Fruit fly (Drosophila melanogaster): ENCODE data around the gene Setd3.
A peak's percentile ranks its signal among the peaks of the same experiment; 100 is the strongest.

Gene Setd3

dm6 chrX:6998492-6998852, 29.9 kb upstream of the Setd3 start, which contains the start of gene Inx2 (continued):
- TF ChIP-seq CG2202 (tag; optimal IDR thresholded peaks at IDR 0.05) = no peak
- no peak for TF ChIP-seq tin (GFP tag; optimal IDR thresholded peaks at IDR 0.05)
- TF ChIP-seq ind (GFP tag; optimal IDR thresholded peaks at IDR 0.05) = no peak
- peak; percentile 63; the same call in 2 of the 3 replicates for TF ChIP-seq sr (GFP tag; IDR thresholded peaks at IDR 0.05)
- TF ChIP-seq ranshi (GFP tag; IDR thresholded peaks at IDR 0.05) = no peak; the same call in 1 of the 2 replicates
- no peak for TF ChIP-seq CG9215 (GFP tag; IDR thresholded peaks at IDR 0.05)
- TF ChIP-seq ara (GFP tag; IDR thresholded peaks at IDR 0.05) = peak; percentile 15; the same call in 1 of the 2 replicates
- no peak for TF ChIP-seq disco-r (GFP tag; optimal IDR thresholded peaks at IDR 0.05)
- peak; percentile 73 for TF ChIP-seq HmgD (GFP tag; optimal IDR thresholded peaks at IDR 0.05)
- TF ChIP-seq CG16863 (GFP tag; optimal IDR thresholded peaks at IDR 0.05) = no peak
- TF ChIP-seq lab (GFP tag; optimal IDR thresholded peaks at IDR 0.05) = peak; percentile 58
- TF ChIP-seq CG4617 (GFP tag; optimal IDR thresholded peaks at IDR 0.05; ENCODE audit: borderline replicate concordance) = no peak
- TF ChIP-seq CG2120 (GFP tag; optimal IDR thresholded peaks at IDR 0.05) = no peak
- no peak for TF ChIP-seq slbo (GFP tag; IDR thresholded peaks at IDR 0.05)
- no peak for TF ChIP-seq Six4 (GFP tag; optimal IDR thresholded peaks at IDR 0.05)
- no peak for TF ChIP-seq Optix (GFP tag; IDR thresholded peaks at IDR 0.05)
- TF ChIP-seq CG15073 (GFP tag; optimal IDR thresholded peaks at IDR 0.05) = no peak
- TF ChIP-seq CoRest (tag; optimal IDR thresholded peaks at IDR 0.05) = no peak
- TF ChIP-seq dm (GFP tag; optimal IDR thresholded peaks at IDR 0.05) = no peak
- TF ChIP-seq Rx (GFP tag; IDR thresholded peaks at IDR 0.05) = no peak
- TF ChIP-seq dmrt99B (tag; optimal IDR thresholded peaks at IDR 0.05) = no peak
- TF ChIP-seq Hey (tag; optimal IDR thresholded peaks at IDR 0.05) = peak; percentile 66
- no peak for TF ChIP-seq Blimp-1 (GFP tag; optimal IDR thresholded peaks at IDR 0.05)
- no peak for TF ChIP-seq maf-S (GFP tag; optimal IDR thresholded peaks at IDR 0.05)
- TF ChIP-seq luna (GFP tag; optimal IDR thresholded peaks at IDR 0.05) = no peak
- TF ChIP-seq trh (GFP tag; optimal IDR thresholded peaks at IDR 0.05) = no peak
- no peak for TF ChIP-seq CG6765 (GFP tag; optimal IDR thresholded peaks at IDR 0.05)
- TF ChIP-seq knrl (GFP tag; IDR thresholded peaks at IDR 0.05; ENCODE audit: partially characterized antibody) = 0 out of 3 replicates have a peak, but pooled peaks have one; percentile 41
- no peak for TF ChIP-seq CG12942 (GFP tag; optimal IDR thresholded peaks at IDR 0.05)
- TF ChIP-seq CHES-1-like (GFP tag; optimal IDR thresholded peaks at IDR 0.05) = no peak
- TF ChIP-seq pho (GFP tag; optimal IDR thresholded peaks at IDR 0.05) = no peak
- TF ChIP-seq da (GFP tag; optimal IDR thresholded peaks at IDR 0.05) = no peak
- peak; percentile 62 for TF ChIP-seq CG34376 (GFP tag; optimal IDR thresholded peaks at IDR 0.05)
- TF ChIP-seq pnt (GFP tag; optimal IDR thresholded peaks at IDR 0.05) = no peak
- TF ChIP-seq CG4854 (GFP tag; optimal IDR thresholded peaks at IDR 0.05) = no peak
- peak; percentile 65 for TF ChIP-seq yki (optimal IDR thresholded peaks at IDR 0.05)
- no peak for TF ChIP-seq NfI (GFP tag; optimal IDR thresholded peaks at IDR 0.05)
- 0 out of 3 replicates have a peak, but pooled peaks have one; percentile 52 for TF ChIP-seq otp (GFP tag; IDR thresholded peaks at IDR 0.05)
- TF ChIP-seq CG2875 (GFP tag; optimal IDR thresholded peaks at IDR 0.05) = no peak
- TF ChIP-seq CG6791 (GFP tag; IDR thresholded peaks at IDR 0.05; ENCODE audit: partially characterized antibody) = no peak; the same call in 2 of the 3 replicates
- TF ChIP-seq CG17359 (tag; optimal IDR thresholded peaks at IDR 0.05) = peak; percentile 7
- TF ChIP-seq CG14860 (GFP tag; IDR thresholded peaks at IDR 0.05; ENCODE audit: partially characterized antibody) = no peak
- TF ChIP-seq cad (GFP tag; optimal IDR thresholded peaks at IDR 0.05) = no peak
- peak; percentile 34; the same call in 1 of the 2 replicates for TF ChIP-seq CG17328 (GFP tag; IDR thresholded peaks at IDR 0.05)
- peak; percentile 54 for TF ChIP-seq HHEX (GFP tag; optimal IDR thresholded peaks at IDR 0.05)
- peak in 1 of 2 experiments; percentile 26 for TF ChIP-seq Hr51 (GFP tag; optimal IDR thresholded peaks at IDR 0.05)
- TF ChIP-seq shn (GFP tag; optimal IDR thresholded peaks at IDR 0.05) = no peak
- TF ChIP-seq CG17186 (GFP tag; optimal IDR thresholded peaks at IDR 0.05) = no peak
- no peak for TF ChIP-seq NC2β (GFP tag; optimal IDR thresholded peaks at IDR 0.05)
- no peak for TF ChIP-seq CG12104 (GFP tag; optimal IDR thresholded peaks at IDR 0.05)
- peak; percentile 62; the same call in 1 of the 2 replicates for TF ChIP-seq CG32532 (GFP tag; IDR thresholded peaks at IDR 0.05)
- TF ChIP-seq CG11696 (GFP tag; IDR thresholded peaks at IDR 0.05) = no peak
